Fruit fly (Drosophila melanogaster) whole organism, adult: ENCODE results near the gene CG5697.

Experiments
- Crg-1 ChIP-seq: fragments of 200-800 bp; sonication (Bioruptor generic); optimal IDR thresholded peaks from 2 replicates; lab custom pipeline; 2016; ENCODE audit warnings: missing biosample characterization, missing genetic modification characterization
- toe ChIP-seq: fragments of 200-800 bp; sonication (Bioruptor generic); optimal IDR thresholded peaks from 2 replicates; lab custom pipeline; 2016; ENCODE audit warnings: missing biosample characterization, missing genetic modification characterization

- no peak for TF ChIP-seq toe (GFP tag; lab: Kevin White, UChicago)
- TF ChIP-seq Crg-1 (GFP tag; lab: Kevin White, UChicago): no peak
These were observed 7.2 kb downstream of the CG5697 start for dm6 chr3R:21022769-21023517.
